Worm (Caenorhabditis elegans): Measurements from ENCODE around the gene akt-1.
A peak's percentile ranks its signal among the peaks of the same experiment; 100 is the strongest.

Gene akt-1

DNA sequence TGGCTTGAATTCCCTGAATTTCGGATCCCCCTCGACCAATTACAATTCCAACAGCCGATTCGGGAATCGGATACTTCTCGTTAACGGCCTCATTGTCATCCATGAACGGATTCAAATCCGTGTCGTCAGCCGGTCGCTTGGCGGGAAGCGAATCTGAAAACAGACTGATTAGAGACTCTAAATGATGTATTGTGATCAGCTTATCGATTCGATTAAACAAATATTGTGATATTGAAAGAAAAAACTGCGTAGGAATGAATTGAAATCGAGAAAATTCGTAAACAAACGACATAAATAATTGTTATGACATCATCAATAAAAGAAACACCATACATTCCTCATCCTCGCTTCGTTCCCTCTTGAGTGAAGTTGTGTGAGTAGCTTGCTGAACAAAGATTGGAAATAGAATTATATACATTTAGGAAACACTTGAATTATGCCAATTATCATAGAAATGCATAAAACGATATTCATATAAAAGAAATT, 10.7 kb upstream of the akt-1 start:
- TF ChIP-seq elt-3 (tag; optimal IDR thresholded peaks at IDR 0.05), result no peak
- no peak for TF ChIP-seq mbf-1 (tag; optimal IDR thresholded peaks at IDR 0.05)
- no peak for TF ChIP-seq C34F6.9 (tag; optimal IDR thresholded peaks at IDR 0.05)
- TF ChIP-seq F13H6.1 (tag; optimal IDR thresholded peaks at IDR 0.05), result no peak
- no peak for TF ChIP-seq ZK546.5 (tag; optimal IDR thresholded peaks at IDR 0.05)
- no peak for TF ChIP-seq sma-3 (GFP tag; optimal IDR thresholded peaks at IDR 0.05)
- TF ChIP-seq snpc-4 (tag; optimal IDR thresholded peaks at IDR 0.05), result no peak
- TF ChIP-seq sma-9 (GFP tag; optimal IDR thresholded peaks at IDR 0.05), result no peak
- TF ChIP-seq sma-9 (tag; optimal IDR thresholded peaks at IDR 0.05), result no peak
- TF ChIP-seq mdl-1 (tag; optimal IDR thresholded peaks at IDR 0.05), result no peak
- no peak for TF ChIP-seq dmd-4 (tag; optimal IDR thresholded peaks at IDR 0.05)
- no peak for TF ChIP-seq gmeb-1 (tag; optimal IDR thresholded peaks at IDR 0.05)

DNA sequence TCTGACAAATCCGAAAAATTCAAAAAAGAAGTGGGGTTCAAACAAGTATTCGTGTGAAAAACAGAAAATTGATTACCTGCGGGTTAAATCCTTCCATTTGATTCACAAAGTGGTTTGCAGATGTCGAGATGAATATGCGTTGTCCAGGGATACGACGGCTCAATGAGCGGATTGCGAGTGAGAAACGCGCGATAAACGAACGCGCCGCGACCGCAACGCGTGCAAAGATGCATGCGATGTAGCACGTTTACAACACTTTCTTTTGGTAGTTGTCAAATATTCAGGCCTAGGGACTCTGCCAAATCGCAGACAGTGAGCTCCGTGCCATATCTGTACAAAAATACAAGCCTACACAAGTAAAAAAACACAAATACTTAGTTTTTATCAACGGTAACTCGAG, 10.0 kb upstream of the akt-1 start, which contains the start of gene fubl-1:
Gene fubl-1, minus strand, starts transcription at position 202 of the 400 bp plus-strand sequence.
- no peak for TF ChIP-seq dmd-4 (tag; optimal IDR thresholded peaks at IDR 0.05)
- TF ChIP-seq lsy-2 (tag; optimal IDR thresholded peaks at IDR 0.05), result peak in 1 of 2 experiments; percentile 43
- TF ChIP-seq ama-1 (optimal IDR thresholded peaks at IDR 0.05), result peak; percentile 29
- TF ChIP-seq elt-3 (tag; optimal IDR thresholded peaks at IDR 0.05), result no peak
- TF ChIP-seq C34F6.9 (tag; optimal IDR thresholded peaks at IDR 0.05), result peak; percentile 50
- TF ChIP-seq nhr-129 (tag; optimal IDR thresholded peaks at IDR 0.05), result peak; percentile 29
- no peak for TF ChIP-seq nhr-237 (tag; optimal IDR thresholded peaks at IDR 0.05)
- peak; percentile 64 for TF ChIP-seq lin-11 (tag; optimal IDR thresholded peaks at IDR 0.05)
- TF ChIP-seq unc-55 (GFP tag; optimal IDR thresholded peaks at IDR 0.05), result peak; percentile 33

DNA sequence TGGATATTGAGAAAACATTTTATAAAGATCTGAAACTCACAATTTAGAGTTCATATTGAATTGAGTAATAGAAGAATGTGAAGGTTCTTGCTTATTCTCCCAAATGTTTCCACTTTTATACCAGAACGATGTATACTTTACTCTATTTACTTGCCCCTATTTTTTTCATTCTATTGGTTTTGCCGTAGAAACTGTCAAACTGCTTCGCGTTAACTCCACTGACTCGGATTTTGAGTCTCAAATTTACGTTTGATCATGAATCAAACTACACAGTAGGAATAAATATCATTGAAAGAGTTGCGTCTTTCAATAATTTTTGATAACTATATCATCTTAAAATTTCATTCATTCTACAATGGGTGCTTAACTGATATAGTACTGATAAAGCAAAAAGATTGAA, 8.8 kb upstream of the akt-1 start, which contains the start of gene fipr-8:
Gene fipr-8, minus strand, starts transcription at position 101 of the 400 bp plus-strand sequence.
- no peak for TF ChIP-seq nhr-6 (tag; optimal IDR thresholded peaks at IDR 0.05)
- no peak for TF ChIP-seq R02D3.7 (tag; optimal IDR thresholded peaks at IDR 0.05)
- no peak for TF ChIP-seq lsy-2 (tag; optimal IDR thresholded peaks at IDR 0.05)
- no peak for TF ChIP-seq ceh-16 (tag; optimal IDR thresholded peaks at IDR 0.05)
- no peak for TF ChIP-seq nhr-12 (tag; optimal IDR thresholded peaks at IDR 0.05)
- TF ChIP-seq sma-9 (GFP tag; optimal IDR thresholded peaks at IDR 0.05), result no peak
- no peak for TF ChIP-seq sma-9 (tag; optimal IDR thresholded peaks at IDR 0.05)
- no peak for TF ChIP-seq nhr-10 (tag; optimal IDR thresholded peaks at IDR 0.05)
- TF ChIP-seq ceh-82 (tag; optimal IDR thresholded peaks at IDR 0.05), result no peak
- TF ChIP-seq nhr-11 (tag; optimal IDR thresholded peaks at IDR 0.05), result no peak

DNA sequence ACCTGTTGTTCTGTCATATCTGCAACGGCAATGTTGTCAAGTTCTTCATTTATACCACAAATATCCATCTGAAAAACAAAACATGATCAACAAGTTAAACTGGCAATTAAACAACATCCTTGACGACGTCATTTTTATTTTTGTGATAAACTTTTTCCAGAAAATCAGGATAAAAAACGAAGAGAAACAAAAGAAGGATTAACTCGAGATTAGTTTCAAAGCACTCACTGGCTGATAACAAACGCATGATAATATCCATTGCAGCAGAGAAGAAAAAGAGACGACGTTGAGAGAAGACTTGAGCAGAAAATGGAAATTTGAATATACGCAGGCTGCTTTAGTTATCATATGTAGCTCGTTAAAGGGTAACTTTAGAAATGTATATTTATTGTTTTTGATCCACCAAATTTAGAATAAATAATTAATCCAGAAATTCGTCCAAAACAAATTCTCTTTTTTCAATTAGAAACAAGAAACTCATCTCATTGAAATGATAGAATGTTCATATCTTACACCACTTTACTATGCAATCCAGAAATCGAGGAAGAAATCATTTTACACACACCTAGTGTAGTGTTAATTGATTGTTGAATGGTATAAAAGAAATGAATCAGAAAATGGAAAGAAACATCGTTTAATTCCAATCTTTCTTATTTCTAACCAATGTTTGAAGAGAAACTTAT, 7.4 kb upstream of the akt-1 start, which contains the start of the genes C12D8.21 and col-148:
Gene C12D8.21, minus strand, starts transcription at position 68 of the 683 bp plus-strand sequence.
Gene col-148, plus strand, starts transcription at position 633 of the 683 bp plus-strand sequence.
- TF ChIP-seq nhr-10 (tag; optimal IDR thresholded peaks at IDR 0.05) (no peak), ceh-82 (tag; optimal IDR thresholded peaks at IDR 0.05) (no peak), Y55F3AM.14 (GFP tag; optimal IDR thresholded peaks at IDR 0.05) (no peak)

DNA sequence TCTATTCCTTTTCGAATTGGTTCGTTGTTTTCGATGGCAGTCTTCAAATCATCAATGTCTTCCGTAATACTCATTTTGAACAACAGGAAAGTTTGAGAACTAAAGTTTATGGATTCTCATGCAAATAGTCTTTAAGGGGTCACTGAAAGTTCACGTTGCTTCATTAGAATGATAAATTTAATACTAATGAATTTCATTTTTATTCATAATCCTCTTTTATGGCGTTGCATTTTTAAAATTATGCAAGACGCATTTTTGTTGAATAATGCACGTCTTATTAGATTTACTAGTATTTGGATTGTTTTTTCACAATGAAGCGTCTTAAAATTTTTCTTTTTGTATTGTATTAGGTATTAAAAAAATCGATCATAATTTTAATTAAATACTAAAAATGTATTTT, 5.6 kb upstream of the akt-1 start, which contains the start of gene C12D8.9:
Gene C12D8.9, minus strand, starts transcription at position 101 of the 400 bp plus-strand sequence.
- TF ChIP-seq mab-5 (tag; optimal IDR thresholded peaks at IDR 0.05) (no peak), sem-4 (tag; optimal IDR thresholded peaks at IDR 0.05) (no peak), peb-1 (tag; optimal IDR thresholded peaks at IDR 0.05) (no peak), ZK546.5 (tag; optimal IDR thresholded peaks at IDR 0.05) (no peak), ceh-16 (tag; optimal IDR thresholded peaks at IDR 0.05) (no peak), C34F6.9 (tag; optimal IDR thresholded peaks at IDR 0.05) (no peak), dmd-4 (tag; optimal IDR thresholded peaks at IDR 0.05) (no peak), zag-1 (tag; optimal IDR thresholded peaks at IDR 0.05) (no peak), skn-1 (tag; optimal IDR thresholded peaks at IDR 0.05) (no peak), unc-39 (tag; optimal IDR thresholded peaks at IDR 0.05) (no peak), R02D3.7 (tag; optimal IDR thresholded peaks at IDR 0.05) (no peak), mbf-1 (tag; optimal IDR thresholded peaks at IDR 0.05) (no peak), elt-1 (tag; optimal IDR thresholded peaks at IDR 0.05) (no peak), alr-1 (tag; optimal IDR thresholded peaks at IDR 0.05) (no peak), nhr-237 (tag; optimal IDR thresholded peaks at IDR 0.05) (no peak), blmp-1 (tag; optimal IDR thresholded peaks at IDR 0.05; ENCODE audit: insufficient read depth) (no peak), F13H6.1 (tag; optimal IDR thresholded peaks at IDR 0.05) (no peak), ztf-11 (tag; optimal IDR thresholded peaks at IDR 0.05) (no peak), sma-3 (GFP tag; optimal IDR thresholded peaks at IDR 0.05) (no peak), lin-39 (tag; optimal IDR thresholded peaks at IDR 0.05) (no peak)

Data from whole organism, L2 larva.